Worm (Caenorhabditis elegans) whole organism, L4/young adult: ENCODE results near the gene F54D12.8.

Experiments
- W03F9.2 ChIP-seq: fragments of 150-350 bp; optimal IDR thresholded peaks from 2 replicates; lab custom pipeline; 2014; ENCODE audit warnings: missing biosample characterization, missing genetic modification characterization
- him-1 ChIP-seq: sonication (generic microtip); optimal IDR thresholded peaks from 2 replicates; lab custom pipeline; 2016; ENCODE audit warnings: missing genotype, missing genetic modification reagents, missing genetic modification characterization, missing compliant biosample characterization

ce11 chrII:1368756-1369155 lies 29.1 kb downstream of the F54D12.8 start:
- TF ChIP-seq him-1 (tag; lab: Kevin White, UChicago) (no peak), W03F9.2 (no peak)
